Worm (Caenorhabditis elegans) whole organism, early embryonic: ENCODE measurements around the gene vab-9.

ENCODE experiments used
- B0310.2 ChIP-seq: sonication (generic microtip); optimal IDR thresholded peaks from 2 replicates; lab custom pipeline; 2016; ENCODE audit warnings: mild to moderate bottlenecking, missing genetic modification characterization, missing compliant biosample characterization
- F13C5.2 ChIP-seq: sonication (generic microtip); optimal IDR thresholded peaks from 2 replicates; lab custom pipeline; 2017; ENCODE audit warnings: mild to moderate bottlenecking, missing genetic modification characterization, inconsistent platforms, missing compliant biosample characterization
- aly-1 ChIP-seq: sonication (generic microtip); optimal IDR thresholded peaks from 2 replicates; lab custom pipeline; 2016; ENCODE audit warnings: missing genetic modification characterization, missing compliant biosample characterization
- ama-1 ChIP-seq: fragments of 150-350 bp; optimal IDR thresholded peaks from 2 replicates; lab custom pipeline; 2014
- ceh-36 ChIP-seq: sonication (generic microtip); optimal IDR thresholded peaks from 2 replicates; lab custom pipeline; 2016; ENCODE audit warnings: missing genetic modification characterization, inconsistent platforms, missing compliant biosample characterization
- ets-7 ChIP-seq: sonication (generic microtip); optimal IDR thresholded peaks from 2 replicates; lab custom pipeline; 2016; ENCODE audit warnings: missing genotype, missing genetic modification characterization, missing compliant biosample characterization
- flt-1 ChIP-seq: fragments of 200-800 bp; sonication (Bioruptor generic); IDR thresholded peaks from 2 replicates; pipeline ENCODE4 v1.3.6; 2022; ENCODE audit warnings: missing genetic modification characterization, missing compliant biosample characterization
- hmbx-1 ChIP-seq: sonication (generic microtip); optimal IDR thresholded peaks from 2 replicates; lab custom pipeline; 2016; ENCODE audit warnings: mild to moderate bottlenecking, missing genetic modification characterization, missing compliant biosample characterization
- hmg-4 ChIP-seq: fragments of 200-800 bp; sonication (Bioruptor generic); optimal IDR thresholded peaks from 2 replicates; lab custom pipeline; 2018; ENCODE audit warnings: mild to moderate bottlenecking, missing genetic modification characterization, missing compliant biosample characterization
- hnd-1 ChIP-seq: sonication (generic microtip); optimal IDR thresholded peaks from 2 replicates; lab custom pipeline; 2016; ENCODE audit warnings: missing genetic modification characterization, missing compliant biosample characterization
- pes-1 ChIP-seq: fragments of 200-800 bp; sonication (Bioruptor generic); IDR thresholded peaks from 2 replicates; pipeline ENCODE4 v1.3.6; 2022; ENCODE audit warnings: missing genetic modification reagents, missing genetic modification characterization, missing compliant biosample characterization
- scrt-1 ChIP-seq: fragments of 200-800 bp; sonication (Bioruptor generic); IDR thresholded peaks from 2 replicates; pipeline ENCODE4 v1.3.6; 2022; ENCODE audit warnings: missing genetic modification characterization, missing compliant biosample characterization
- sea-1 ChIP-seq: fragments of 200-800 bp; sonication (Bioruptor generic); conservative IDR thresholded peaks from 2 replicates; pipeline ENCODE4 v1.3.6; 2022; ENCODE audit warnings: missing genetic modification characterization, missing compliant biosample characterization
- tbx-11 ChIP-seq: fragments of 200-800 bp; sonication (Bioruptor generic); IDR thresholded peaks from 2 replicates; pipeline ENCODE4 v1.3.6; 2022; ENCODE audit warnings: missing genetic modification characterization, missing compliant biosample characterization
- tbx-37 ChIP-seq: fragments of 200-800 bp; sonication (Bioruptor generic); conservative IDR thresholded peaks from 2 replicates; pipeline ENCODE4 v1.3.6; 2022; ENCODE audit warnings: missing genetic modification reagents, missing genetic modification characterization, missing compliant biosample characterization
- tra-4 ChIP-seq: sonication (generic microtip); optimal IDR thresholded peaks from 2 replicates; lab custom pipeline; 2017; ENCODE audit warnings: missing genetic modification characterization, missing compliant biosample characterization

The vab-9 gene

ce11 chrII:8599214-8599613 lies 38.3 kb downstream of the vab-9 start, which contains the start of gene F28C6.5:
F28C6.5 (plus strand) TSS chrII:8599514.
- TF ChIP-seq hnd-1 (no peak), tra-4 (tag; lab: Kevin White, UChicago) (no peak), ceh-36 (tag; lab: Kevin White, UChicago) (no peak), flt-1 (GFP tag; lab: Robert Waterston, UW) (no peak), tbx-37 (no peak), scrt-1 (no peak), pes-1 (no peak)

ce11 chrII:8593840-8594625 lies 43.5 kb downstream of the vab-9 start, which contains the start of gene aptf-3:
aptf-3 (plus strand) TSS chrII:8594190.
- no peak for TF ChIP-seq ets-7 (tag; lab: Kevin White, UChicago)
- TF ChIP-seq F13C5.2 (tag; lab: Kevin White, UChicago): no peak
- TF ChIP-seq B0310.2 (tag; lab: Kevin White, UChicago): no peak
- TF ChIP-seq aly-1 (tag; lab: Kevin White, UChicago): no peak
- no peak for TF ChIP-seq ama-1 (lab: Kevin White, UChicago)

- no peak for TF ChIP-seq ama-1 (lab: Kevin White, UChicago)
These were observed 46.8 kb downstream of the vab-9 start, which contains the start of gene aptf-4 for ce11 chrII:8590684-8591083. aptf-4 (plus strand) TSS chrII:8590984.

DNA sequence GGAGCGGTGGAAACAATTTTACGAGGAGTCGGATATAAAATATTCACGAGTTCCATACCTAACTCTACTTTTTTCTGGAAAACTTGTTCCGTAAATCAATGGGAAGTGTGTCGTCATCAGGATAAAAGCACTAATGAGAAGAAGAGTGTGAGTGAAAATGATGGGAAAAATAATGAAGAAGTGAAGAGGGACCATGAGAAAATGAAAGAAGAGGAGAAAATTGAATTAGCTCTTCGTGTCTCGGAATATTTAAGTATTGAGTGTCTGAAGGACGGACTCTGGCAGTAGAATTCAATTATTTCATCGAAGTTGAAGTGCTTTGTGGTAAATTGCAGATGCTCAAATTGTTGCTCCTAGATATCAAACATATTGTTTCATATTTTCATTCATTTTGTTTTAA lies 48.3 kb downstream of the vab-9 start:
- TF ChIP-seq hmg-4 (GFP tag; lab: Kevin White, UChicago) (no peak), ama-1 (lab: Kevin White, UChicago) (no peak), ets-7 (tag; lab: Kevin White, UChicago) (no peak), tra-4 (tag; lab: Kevin White, UChicago) (no peak), scrt-1 (no peak), B0310.2 (tag; lab: Kevin White, UChicago) (no peak), tbx-37 (no peak), flt-1 (GFP tag; lab: Robert Waterston, UW) (no peak), aly-1 (tag; lab: Kevin White, UChicago) (no peak), pes-1 (no peak), ceh-36 (tag; lab: Kevin White, UChicago) (no peak)

DNA sequence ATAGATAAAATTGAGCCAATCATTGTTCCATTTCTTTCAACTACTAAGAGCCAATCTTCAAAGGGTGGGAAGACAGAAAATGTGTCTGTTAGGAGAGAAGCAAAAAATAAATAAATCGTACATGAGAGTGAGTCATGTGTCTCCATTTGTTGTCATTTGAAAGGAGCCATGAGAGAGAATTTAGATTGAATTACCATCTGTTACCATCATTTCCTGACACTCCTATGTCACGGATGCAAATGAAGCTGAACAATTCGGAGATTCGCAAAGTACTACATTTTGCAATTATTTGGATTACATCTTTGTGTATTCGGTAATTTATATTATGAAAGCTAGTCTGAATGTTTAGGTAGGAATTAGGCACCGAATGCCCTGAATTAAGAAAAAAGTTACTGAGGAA lies 49.1 kb downstream of the vab-9 start:
- TF ChIP-seq hnd-1 (no peak), ama-1 (lab: Kevin White, UChicago) (no peak), B0310.2 (tag; lab: Kevin White, UChicago) (no peak), ets-7 (tag; lab: Kevin White, UChicago) (no peak), hmbx-1 (tag; lab: Kevin White, UChicago) (no peak), tra-4 (tag; lab: Kevin White, UChicago) (no peak), tbx-37 (no peak), sea-1 (GFP tag; lab: Robert Waterston, UW) (no peak), tbx-11 (no peak), flt-1 (GFP tag; lab: Robert Waterston, UW) (no peak)

ce11 chrII:8587660-8588230 lies 49.8 kb downstream of the vab-9 start:
- TF ChIP-seq sea-1 (GFP tag; lab: Robert Waterston, UW): no peak
- TF ChIP-seq scrt-1: no peak
